Fruit fly (Drosophila melanogaster): ENCODE results near the gene fy.
A peak's percentile ranks its signal among the peaks of the same experiment; 100 is the strongest.

The fy gene

DNA sequence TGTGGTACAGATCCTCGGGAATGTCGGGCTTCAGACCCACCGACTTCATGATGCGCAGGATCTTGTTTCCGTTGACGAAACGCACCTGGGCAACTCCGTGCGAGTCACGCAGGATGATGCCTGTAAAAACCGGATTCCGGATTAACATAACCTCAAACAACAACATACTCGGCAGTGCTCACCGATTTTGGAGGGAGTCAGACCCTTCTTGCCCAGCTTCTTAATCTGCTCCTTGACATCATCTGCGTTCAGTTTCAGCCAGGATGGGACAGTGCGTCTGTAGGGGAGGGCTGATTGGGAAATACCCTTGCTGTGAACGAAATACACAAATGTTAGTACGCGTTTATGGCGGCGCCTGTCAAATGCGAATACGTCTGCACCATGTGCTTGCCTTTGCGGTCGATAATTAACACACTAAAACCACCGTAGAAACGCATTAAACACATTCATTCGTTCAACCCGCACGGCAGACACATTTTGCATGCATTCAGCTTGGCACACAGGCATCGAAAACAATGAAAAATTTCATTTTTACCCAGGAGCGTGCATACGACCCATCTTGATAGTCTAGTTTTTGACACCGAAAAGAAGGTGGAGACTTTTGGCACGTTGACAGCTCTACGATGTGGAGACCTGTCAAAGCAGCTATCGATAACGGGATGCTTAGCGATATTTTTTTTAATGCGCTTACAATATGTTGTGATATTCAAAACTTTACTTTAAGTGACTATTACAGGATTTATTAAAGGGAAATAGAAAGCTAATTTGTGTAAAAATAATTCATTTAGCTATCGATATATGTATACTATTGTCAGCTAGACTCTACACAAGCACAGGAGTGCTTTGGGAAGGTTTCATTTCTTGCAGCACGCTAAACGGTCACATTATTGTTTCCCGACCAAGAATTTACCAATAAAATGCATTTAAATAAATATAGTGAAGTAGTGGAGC, 38.8 kb downstream of the fy start, which contains the start of the genes RpS13 and CSN8 (continued):
- TF ChIP-seq hbn (GFP tag; IDR thresholded peaks at IDR 0.05; ENCODE audit: partially characterized antibody) = peak; percentile 93
- peak; percentile 90 for TF ChIP-seq vnd (GFP tag; IDR thresholded peaks at IDR 0.05; ENCODE audit: partially characterized antibody)
- TF ChIP-seq tup (GFP tag; optimal IDR thresholded peaks at IDR 0.05) = no peak
- TF ChIP-seq CG12659 (GFP tag; optimal IDR thresholded peaks at IDR 0.05) = peak; percentile 75
- peak; percentile 10 for TF ChIP-seq CG17359 (tag; optimal IDR thresholded peaks at IDR 0.05)
- no peak for TF ChIP-seq gce (GFP tag; IDR thresholded peaks at IDR 0.05)
- peak; percentile 17 for TF ChIP-seq CG7271 (tag; optimal IDR thresholded peaks at IDR 0.05)
- TF ChIP-seq Adf1 (GFP tag; IDR thresholded peaks at IDR 0.05) = no peak
- peak; percentile 43 for TF ChIP-seq NC2β (GFP tag; optimal IDR thresholded peaks at IDR 0.05)
- TF ChIP-seq CG2678 (tag; optimal IDR thresholded peaks at IDR 0.05) = peak; percentile 26
- no peak for TF ChIP-seq org-1 (GFP tag; optimal IDR thresholded peaks at IDR 0.05)
- no peak for TF ChIP-seq Oaz (GFP tag; IDR thresholded peaks at IDR 0.05)
- TF ChIP-seq Tbp (GFP tag; optimal IDR thresholded peaks at IDR 0.05) = no peak
- peak; percentile 96 for TF ChIP-seq BEAF-32 (GFP tag; optimal IDR thresholded peaks at IDR 0.05)
- no peak for TF ChIP-seq fd3F (GFP tag; optimal IDR thresholded peaks at IDR 0.05)
- TF ChIP-seq pros (GFP tag; optimal IDR thresholded peaks at IDR 0.05) = no peak
- TF ChIP-seq E2f2 (GFP tag; IDR thresholded peaks at IDR 0.05) = peak; percentile 39
- TF ChIP-seq vvl (GFP tag; IDR thresholded peaks at IDR 0.05) = peak; percentile 13; the same call in 1 of the 2 replicates
- peak in 1 of 2 experiments; percentile 6 for TF ChIP-seq Hr51 (GFP tag; optimal IDR thresholded peaks at IDR 0.05)
- TF ChIP-seq CG10565 (GFP tag; optimal IDR thresholded peaks at IDR 0.05) = no peak
- no peak for TF ChIP-seq fd102C (GFP tag; optimal IDR thresholded peaks at IDR 0.05)
- peak; percentile 60 for TF ChIP-seq Nf-YC (tag; optimal IDR thresholded peaks at IDR 0.05)
- TF ChIP-seq CG12391 (tag; optimal IDR thresholded peaks at IDR 0.05) = peak; percentile 41
- TF ChIP-seq sug (tag; optimal IDR thresholded peaks at IDR 0.05) = peak; percentile 55
- TF ChIP-seq unpg (GFP tag; optimal IDR thresholded peaks at IDR 0.05) = peak; percentile 27
- TF ChIP-seq crp (GFP tag; optimal IDR thresholded peaks at IDR 0.05) = no peak
- 0 out of 2 replicates have a peak, but pooled peaks have one; percentile 4 for TF ChIP-seq chm (GFP tag; IDR thresholded peaks at IDR 0.05)
- TF ChIP-seq hb (GFP tag; IDR thresholded peaks at IDR 0.05; ENCODE audit: partially characterized antibody) = peak; percentile 94
- TF ChIP-seq maf-S (GFP tag; optimal IDR thresholded peaks at IDR 0.05) = peak; percentile 22
- TF ChIP-seq dm (GFP tag; optimal IDR thresholded peaks at IDR 0.05) = peak; percentile 92
- TF ChIP-seq Med (GFP tag) = peak; percentile 61
- TF ChIP-seq inv (GFP tag; IDR thresholded peaks at IDR 0.05; ENCODE audit: partially characterized antibody) = peak; percentile 88
- TF ChIP-seq CG33213 (GFP tag; optimal IDR thresholded peaks at IDR 0.05) = peak; percentile 28
- TF ChIP-seq wek (GFP tag; optimal IDR thresholded peaks at IDR 0.05) = no peak
- peak; percentile 35 for TF ChIP-seq abd-A (tag; optimal IDR thresholded peaks at IDR 0.05)
- TF ChIP-seq scrt (GFP tag; optimal IDR thresholded peaks at IDR 0.05) = peak; percentile 10
- TF ChIP-seq CG9797 (GFP tag; optimal IDR thresholded peaks at IDR 0.05) = peak; percentile 67
- TF ChIP-seq tap (tag; optimal IDR thresholded peaks at IDR 0.05) = peak; percentile 11
- peak; percentile 75 for TF ChIP-seq Dref (GFP tag; IDR thresholded peaks at IDR 0.05)
- TF ChIP-seq Hmx (GFP tag; optimal IDR thresholded peaks at IDR 0.05) = no peak
- peak; percentile 7 for TF ChIP-seq grau (tag; optimal IDR thresholded peaks at IDR 0.05)
- TF ChIP-seq CG31224 (GFP tag; IDR thresholded peaks at IDR 0.05) = no peak
- TF ChIP-seq Meics (GFP tag; optimal IDR thresholded peaks at IDR 0.05) = peak; percentile 31
- TF ChIP-seq tna (GFP tag; IDR thresholded peaks at IDR 0.05; ENCODE audit: partially characterized antibody) = peak; percentile 78
- peak; percentile 93 for TF ChIP-seq CG34224 (GFP tag; IDR thresholded peaks at IDR 0.05; ENCODE audit: partially characterized antibody)
- TF ChIP-seq CG13775 (GFP tag; optimal IDR thresholded peaks at IDR 0.05) = peak; percentile 27
